Worm (Caenorhabditis elegans) whole organism, late embryonic: ENCODE measurements around the gene nspc-7.
"Not testable (repeated sequence)": the region's sequence is repeated elsewhere in the genome, so short reads cannot be mapped to it uniquely, and the experiment has no call there.

Experiments
- C38D4.7 ChIP-seq: fragments of 200-800 bp; sonication (Bioruptor generic); optimal IDR thresholded peaks from 2 replicates; lab custom pipeline; 2018; ENCODE audit warnings: mild to moderate bottlenecking, missing genetic modification characterization, moderate library complexity, missing compliant biosample characterization
- K02D7.2 ChIP-seq: sonication (generic microtip); optimal IDR thresholded peaks from 2 replicates; lab custom pipeline; 2017; ENCODE audit warnings: mild to moderate bottlenecking, missing genetic modification characterization, missing compliant biosample characterization
- T23F11.4 ChIP-seq: fragments of 200-800 bp; sonication (Bioruptor generic); optimal IDR thresholded peaks from 2 replicates; lab custom pipeline; 2018; ENCODE audit warnings: mild to moderate bottlenecking, missing genetic modification characterization, missing compliant biosample characterization
- ahr-1 ChIP-seq: sonication (generic microtip); optimal IDR thresholded peaks from 2 replicates; lab custom pipeline; 2016; ENCODE audit warnings: missing genetic modification characterization, missing compliant biosample characterization
- ceh-14 ChIP-seq: sonication (generic microtip); optimal IDR thresholded peaks from 2 replicates; lab custom pipeline; 2016; ENCODE audit warnings: missing genotype, missing genetic modification characterization, missing compliant biosample characterization
- ceh-18 ChIP-seq: sonication (generic microtip); optimal IDR thresholded peaks from 2 replicates; lab custom pipeline; 2016; ENCODE audit warnings: missing genetic modification characterization, missing compliant biosample characterization
- ceh-24 ChIP-seq: sonication (generic microtip); optimal IDR thresholded peaks from 2 replicates; lab custom pipeline; 2016; ENCODE audit warnings: mild to moderate bottlenecking, missing genetic modification characterization, missing compliant biosample characterization
- ceh-30 ChIP-seq: fragments of 150-350 bp; optimal IDR thresholded peaks from 2 replicates; lab custom pipeline; 2014; ENCODE audit warnings: missing biosample characterization, missing genetic modification characterization
- ceh-31 ChIP-seq: sonication (generic microtip); optimal IDR thresholded peaks from 2 replicates; lab custom pipeline; 2016; ENCODE audit warnings: missing genetic modification characterization, missing compliant biosample characterization
- ceh-9 ChIP-seq: sonication (generic microtip); optimal IDR thresholded peaks from 2 replicates; lab custom pipeline; 2016; ENCODE audit warnings: mild to moderate bottlenecking, missing genetic modification characterization, inconsistent platforms, missing compliant biosample characterization
- dve-1 ChIP-seq: sonication (generic microtip); optimal IDR thresholded peaks from 2 replicates; lab custom pipeline; 2017; ENCODE audit warnings: antibody characterized with exemption, mild to moderate bottlenecking, missing genetic modification characterization, missing compliant biosample characterization
- elt-2 ChIP-seq: sonication (generic microtip); optimal IDR thresholded peaks from 2 replicates; lab custom pipeline; 2016; ENCODE audit warnings: missing genetic modification reagents, missing genetic modification characterization, missing compliant biosample characterization
- elt-4 ChIP-seq: sonication (generic microtip); optimal IDR thresholded peaks from 2 replicates; lab custom pipeline; 2016; ENCODE audit warnings: missing genetic modification characterization, missing compliant biosample characterization
- ets-4 ChIP-seq: sonication (generic microtip); optimal IDR thresholded peaks from 2 replicates; lab custom pipeline; 2016; ENCODE audit warnings: missing genetic modification characterization, missing compliant biosample characterization
- fkh-6 ChIP-seq: sonication (generic microtip); optimal IDR thresholded peaks from 2 replicates; lab custom pipeline; 2016; ENCODE audit warnings: missing genetic modification characterization, missing compliant biosample characterization
- gmeb-2 ChIP-seq: sonication (generic microtip); optimal IDR thresholded peaks from 2 replicates; lab custom pipeline; 2016; ENCODE audit warnings: missing genetic modification characterization, inconsistent platforms, missing compliant biosample characterization
- hlh-8 ChIP-seq: sonication (generic microtip); optimal IDR thresholded peaks from 2 replicates; lab custom pipeline; 2016; ENCODE audit warnings: missing genotype, missing genetic modification characterization, missing compliant biosample characterization
- lim-6 ChIP-seq: sonication (generic microtip); optimal IDR thresholded peaks from 2 replicates; lab custom pipeline; 2016; ENCODE audit warnings: missing genetic modification characterization, missing compliant biosample characterization
- lin-11 ChIP-seq: fragments of 200-800 bp; sonication (Bioruptor generic); optimal IDR thresholded peaks from 2 replicates; lab custom pipeline; 2018; ENCODE audit warnings: mild to moderate bottlenecking, missing genetic modification characterization, missing compliant biosample characterization
- madf-2 ChIP-seq: sonication (generic microtip); optimal IDR thresholded peaks from 2 replicates; lab custom pipeline; 2017; ENCODE audit warnings: missing genetic modification characterization, missing compliant biosample characterization
- mec-3 ChIP-seq: sonication (generic microtip); optimal IDR thresholded peaks from 2 replicates; lab custom pipeline; 2016; ENCODE audit warnings: borderline replicate concordance, missing genetic modification characterization, missing compliant biosample characterization
- nfya-1 ChIP-seq: sonication (generic microtip); optimal IDR thresholded peaks from 2 replicates; lab custom pipeline; 2017; ENCODE audit warnings: missing genetic modification characterization, mild to moderate bottlenecking, missing compliant biosample characterization, antibody characterized with exemption, moderate library complexity
- nhr-232 ChIP-seq: sonication (generic microtip); optimal IDR thresholded peaks from 2 replicates; lab custom pipeline; 2016; ENCODE audit warnings: missing genetic modification characterization, missing compliant biosample characterization
- npax-4 ChIP-seq: sonication (generic microtip); optimal IDR thresholded peaks from 2 replicates; lab custom pipeline; 2016; ENCODE audit warnings: missing genetic modification characterization, missing compliant biosample characterization
- odd-2 ChIP-seq: sonication (generic microtip); optimal IDR thresholded peaks from 2 replicates; lab custom pipeline; 2017; ENCODE audit warnings: antibody characterized with exemption, mild to moderate bottlenecking, missing genetic modification characterization, missing compliant biosample characterization
- pag-3 ChIP-seq: sonication (generic microtip); optimal IDR thresholded peaks from 2 replicates; lab custom pipeline; 2016; ENCODE audit warnings: missing compliant biosample characterization, missing genetic modification characterization, borderline replicate concordance
- pat-9 ChIP-seq: fragments of 200-800 bp; sonication (Bioruptor generic); optimal IDR thresholded peaks from 2 replicates; lab custom pipeline; 2018; ENCODE audit warnings: mild to moderate bottlenecking, missing genetic modification characterization, moderate library complexity, missing compliant biosample characterization
- pha-4 ChIP-seq: fragments of 150-350 bp; optimal IDR thresholded peaks from 2 replicates; lab custom pipeline; 2018; ENCODE audit warnings: missing biosample characterization, missing genetic modification reagents, missing genetic modification characterization
- pros-1 ChIP-seq: fragments of 150-350 bp; optimal IDR thresholded peaks from 2 replicates; lab custom pipeline; 2014; ENCODE audit warnings: missing biosample characterization, missing genetic modification reagents, missing genetic modification characterization
- ref-2 ChIP-seq: sonication (generic microtip); optimal IDR thresholded peaks from 2 replicates; lab custom pipeline; 2016; ENCODE audit warnings: missing genetic modification characterization, missing compliant biosample characterization
- sdc-2 ChIP-seq: sonication (generic microtip); optimal IDR thresholded peaks from 2 replicates; lab custom pipeline; 2016; ENCODE audit warnings: missing genotype, missing genetic modification characterization, missing compliant biosample characterization
- sox-2 ChIP-seq: fragments of 200-800 bp; sonication (Bioruptor generic); IDR thresholded peaks from 2 replicates; pipeline ENCODE4 v1.3.6; 2022; ENCODE audit warnings: missing genetic modification reagents, missing genetic modification characterization, missing compliant biosample characterization
- syd-9 ChIP-seq: sonication (generic microtip); optimal IDR thresholded peaks from 2 replicates; lab custom pipeline; 2016; ENCODE audit warnings: mild to moderate bottlenecking, missing genetic modification characterization, moderate library complexity, missing compliant biosample characterization
- unc-55 ChIP-seq: sonication (generic microtip); optimal IDR thresholded peaks from 2 replicates; lab custom pipeline; 2017; ENCODE audit warnings: missing biosample characterization, missing genetic modification reagents, missing genetic modification characterization

Gene nspc-7

DNA sequence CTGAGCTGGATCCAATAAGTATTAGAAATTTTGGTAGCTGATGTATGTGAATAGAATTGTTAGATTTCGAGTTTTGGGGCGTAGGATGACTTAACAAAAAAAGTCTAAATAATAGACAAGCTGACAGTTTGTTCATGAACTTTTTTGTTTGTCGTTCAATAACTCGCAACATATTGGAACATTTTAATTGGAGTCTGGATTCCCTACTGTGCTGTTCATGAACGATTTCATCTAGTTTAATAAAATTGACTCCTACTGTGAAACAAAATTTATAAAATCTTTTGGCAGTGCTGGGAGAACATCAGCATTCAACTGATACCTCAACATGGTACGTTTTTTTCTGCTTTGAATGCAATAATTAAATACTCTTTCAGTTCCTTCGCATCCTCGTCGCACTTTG is at the start of gene nspc-7:
Gene nspc-7, plus strand, starts transcription at position 301 of the 400 bp plus-strand sequence.
- TF ChIP-seq sdc-2 (tag; lab: Kevin White, UChicago); T23F11.4; nhr-232: not testable (repeated sequence)

- TF ChIP-seq elt-4 (tag; lab: Kevin White, UChicago) (no peak), elt-2 (tag; lab: Kevin White, UChicago) (peak; percentile 55), pat-9 (tag; lab: Kevin White, UChicago) (no peak)
Observed at ce11 chrX:8492750-8493149, 48.9 kb upstream of the nspc-7 start.

- TF ChIP-seq hlh-8 (tag; lab: Kevin White, UChicago), result no peak
- TF ChIP-seq unc-55, result no peak
- no peak for TF ChIP-seq pat-9 (tag; lab: Kevin White, UChicago)
- TF ChIP-seq nfya-1 (tag; lab: Kevin White, UChicago), result no peak
- no peak for TF ChIP-seq ahr-1 (tag; lab: Kevin White, UChicago)
- TF ChIP-seq ref-2 (tag; lab: Kevin White, UChicago), result no peak
- TF ChIP-seq syd-9, result no peak
- TF ChIP-seq ceh-14 (tag; lab: Kevin White, UChicago), result no peak
- no peak for TF ChIP-seq pros-1 (tag; lab: Kevin White, UChicago)
- TF ChIP-seq lin-11 (tag; lab: Kevin White, UChicago), result no peak
- no peak for TF ChIP-seq ceh-30 (tag; lab: Kevin White, UChicago)
- no peak for TF ChIP-seq K02D7.2
- TF ChIP-seq dve-1 (tag; lab: Kevin White, UChicago), result no peak
- no peak for TF ChIP-seq fkh-6 (tag; lab: Kevin White, UChicago)
Observed at ce11 chrX:8495005-8495404, 46.7 kb upstream of the nspc-7 start, which contains the start of gene T01B10.5. TSS of gene T01B10.5 (plus strand) at chrX:8495305.

- TF ChIP-seq madf-2 (tag; lab: Kevin White, UChicago) (no peak), syd-9 (no peak), elt-4 (tag; lab: Kevin White, UChicago) (no peak), pha-4 (tag; lab: Kevin White, UChicago) (no peak), hlh-8 (tag; lab: Kevin White, UChicago) (no peak), lim-6 (no peak), ceh-24 (tag; lab: Kevin White, UChicago) (no peak)
Observed at ce11 chrX:8499721-8500120, 41.9 kb upstream of the nspc-7 start, which contains the start of gene grd-14. TSS of gene grd-14 (plus strand) at chrX:8500021.

DNA sequence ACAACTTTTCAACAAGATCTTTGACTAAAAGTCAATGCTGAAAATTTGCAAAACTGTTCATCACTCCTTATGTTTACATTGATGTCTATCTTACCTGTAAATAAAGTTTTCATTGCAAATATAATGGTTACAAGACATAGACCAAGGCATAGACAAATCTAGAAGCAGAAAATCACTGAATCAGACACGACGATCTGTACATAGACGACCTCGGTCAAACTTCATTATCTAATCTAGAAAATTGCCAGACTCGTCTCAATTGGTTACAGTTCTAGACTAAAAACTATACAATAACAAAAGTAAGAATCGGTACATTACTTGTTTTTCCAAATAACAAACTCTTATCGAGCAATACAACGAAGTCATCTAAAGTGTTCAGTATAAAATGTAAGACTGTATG is 40.7 kb upstream of the nspc-7 start, which contains the start of gene grd-4:
Gene grd-4, plus strand, starts transcription at position 301 of the 400 bp plus-strand sequence.
- TF ChIP-seq sox-2, result no peak
- no peak for TF ChIP-seq unc-55

- TF ChIP-seq mec-3 (tag; lab: Kevin White, UChicago), result no peak
- TF ChIP-seq pros-1 (tag; lab: Kevin White, UChicago), result no peak
- TF ChIP-seq npax-4 (tag; lab: Kevin White, UChicago), result no peak
- no peak for TF ChIP-seq C38D4.7
- no peak for TF ChIP-seq ceh-31 (tag; lab: Kevin White, UChicago)
- no peak for TF ChIP-seq gmeb-2
- no peak for TF ChIP-seq ceh-18 (tag; lab: Kevin White, UChicago)
- TF ChIP-seq elt-2 (tag; lab: Kevin White, UChicago), result no peak
- no peak for TF ChIP-seq nfya-1 (tag; lab: Kevin White, UChicago)
- no peak for TF ChIP-seq ets-4 (tag; lab: Kevin White, UChicago)
- no peak for TF ChIP-seq ceh-14 (tag; lab: Kevin White, UChicago)
- no peak for TF ChIP-seq madf-2 (tag; lab: Kevin White, UChicago)
- no peak for TF ChIP-seq dve-1 (tag; lab: Kevin White, UChicago)
- no peak for TF ChIP-seq pag-3 (tag; lab: Kevin White, UChicago)
- no peak for TF ChIP-seq ceh-9 (tag; lab: Kevin White, UChicago)
- no peak for TF ChIP-seq odd-2 (tag; lab: Kevin White, UChicago)
- TF ChIP-seq, all 69 proteins: peak for 0
Observed at ce11 chrX:8504207-8504606, 37.5 kb upstream of the nspc-7 start.
